Fruit fly (Drosophila melanogaster) whole organism, pupa: ENCODE measurements around the gene CG1409.

Source experiments
- CG12605 ChIP-seq: fragments of 200-800 bp; sonication (Bioruptor generic); IDR thresholded peaks from 2 replicates; pipeline ENCODE4 v1.3.6; 2022; ENCODE audit warnings: missing biosample characterization, missing genetic modification characterization
- CG32121 ChIP-seq: fragments of 200-800 bp; sonication (Bioruptor generic); IDR thresholded peaks from 2 replicates; pipeline ENCODE4 v1.3.6; 2022; ENCODE audit warnings: missing biosample characterization, missing genetic modification characterization
- CG4496 ChIP-seq: fragments of 200-800 bp; sonication (Bioruptor generic); IDR thresholded peaks from 3 replicates; pipeline ENCODE4 v1.3.6; 2022; ENCODE audit warnings: missing biosample characterization, missing genetic modification characterization
- CG8159 ChIP-seq: fragments of 200-800 bp; sonication (Bioruptor generic); optimal IDR thresholded peaks from 3 replicates; lab custom pipeline; 2018; ENCODE audit warnings: missing biosample characterization, mild to moderate bottlenecking, missing genetic modification characterization, moderate library complexity
- EcR ChIP-seq: fragments of 200-800 bp; sonication (Bioruptor generic); optimal IDR thresholded peaks from 3 replicates; lab custom pipeline; 2019; ENCODE audit warnings: missing biosample characterization, missing genetic modification characterization, mild to moderate bottlenecking, moderate library complexity, missing genetic modification reagents
- Ets98B ChIP-seq: fragments of 200-800 bp; sonication (Bioruptor generic); IDR thresholded peaks from 2 replicates; pipeline ENCODE4 v1.3.6; 2022; ENCODE audit warnings: missing biosample characterization, missing genetic modification characterization
- Pif1A ChIP-seq: fragments of 200-800 bp; sonication (Bioruptor generic); optimal IDR thresholded peaks from 3 replicates; lab custom pipeline; 2016; ENCODE audit warnings: missing biosample characterization, missing genetic modification characterization
- fd96Ca ChIP-seq: fragments of 200-800 bp; sonication (Bioruptor generic); IDR thresholded peaks from 3 replicates; pipeline ENCODE4 v1.3.6; 2022; ENCODE audit warnings: missing biosample characterization, missing genetic modification characterization
- gl ChIP-seq: fragments of 200-800 bp; sonication (Bioruptor generic); optimal IDR thresholded peaks from 2 replicates; lab custom pipeline; 2018; ENCODE audit warnings: missing biosample characterization, mild to moderate bottlenecking, missing genetic modification characterization

DNA sequence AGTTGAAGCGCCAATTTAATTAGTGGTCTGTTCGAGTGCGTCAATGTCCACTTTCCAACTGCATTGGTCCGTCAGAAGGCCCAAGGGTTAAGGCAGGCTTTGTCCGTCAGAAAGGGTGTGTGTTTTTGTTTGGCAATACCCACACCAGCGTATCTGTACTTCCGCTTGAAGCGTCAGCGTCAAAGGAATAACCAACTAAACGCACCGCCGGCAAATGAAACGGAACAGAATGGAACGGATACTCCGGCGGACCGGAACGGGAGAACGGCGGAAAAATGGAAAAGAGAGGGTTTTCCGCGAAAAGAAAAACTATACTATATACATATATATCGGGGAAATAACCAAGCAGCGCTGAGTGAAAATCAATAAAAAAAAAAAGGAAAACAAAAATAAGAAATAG is 35.1 kb upstream of the CG1409 start:
- TF ChIP-seq CG4496 (GFP tag; lab: Robert Waterston, UW) (no peak), CG32121 (GFP tag; lab: Robert Waterston, UW) (no peak), gl (tag; lab: Kevin White, UChicago) (no peak), CG8159 (no peak), EcR (GFP tag; lab: Kevin White, UChicago) (no peak), Pif1A (GFP tag; lab: Kevin White, UChicago) (no peak), fd96Ca (no peak), Ets98B (GFP tag; lab: Robert Waterston, UW) (no peak), CG12605 (no peak)
